Worm (Caenorhabditis elegans): ENCODE measurements around the gene ZC317.2.

- no peak for TF ChIP-seq dao-5 (tag; optimal IDR thresholded peaks at IDR 0.05)
- TF ChIP-seq him-1 (tag; optimal IDR thresholded peaks at IDR 0.05): no peak
- no peak for TF ChIP-seq W03F9.2 (tag; optimal IDR thresholded peaks at IDR 0.05)
Observed at ce11 chrV:5465335-5465734, 5.4 kb downstream of the ZC317.2 start, which contains the start of gene srg-68.

Data from whole organism, L4/young adult.